Fruit fly (Drosophila melanogaster) whole organism, prepupa: ENCODE measurements around the gene APP-BP1.
A peak's percentile ranks its signal among the peaks of the same experiment; 100 is the strongest.

ENCODE experiments used
- Blimp-1 ChIP-seq: fragments of 200-800 bp; sonication (Bioruptor generic); optimal IDR thresholded peaks from 3 replicates; lab custom pipeline; 2017; ENCODE audit warnings: missing biosample characterization, missing genetic modification characterization, mild to moderate bottlenecking, moderate library complexity, missing genetic modification reagents
- CG10631 ChIP-seq: fragments of 200-800 bp; sonication (Bioruptor generic); optimal IDR thresholded peaks from 2 replicates; lab custom pipeline; 2016; ENCODE audit warnings: missing biosample characterization, missing genetic modification characterization
- CG10669 ChIP-seq: fragments of 200-800 bp; sonication (Bioruptor generic); optimal IDR thresholded peaks from 3 replicates; lab custom pipeline; 2018; ENCODE audit warnings: missing biosample characterization, mild to moderate bottlenecking, missing genetic modification characterization, moderate library complexity
- CG11294 ChIP-seq: fragments of 200-800 bp; sonication (Bioruptor generic); IDR thresholded peaks from 2 replicates; pipeline ENCODE4 v1.3.6; 2022; ENCODE audit warnings: missing biosample characterization, missing genetic modification characterization
- CG11902 ChIP-seq: fragments of 200-800 bp; sonication (Bioruptor generic); optimal IDR thresholded peaks from 3 replicates; lab custom pipeline; 2016; ENCODE audit warnings: missing biosample characterization, missing genetic modification characterization
- CG1621 ChIP-seq: fragments of 200-800 bp; sonication (Bioruptor generic); optimal IDR thresholded peaks from 3 replicates; lab custom pipeline; 2018; ENCODE audit warnings: missing biosample characterization, mild to moderate bottlenecking, missing genetic modification characterization
- CG3032 ChIP-seq: fragments of 200-800 bp; optimal IDR thresholded peaks from 2 replicates; lab custom pipeline; 2019; ENCODE audit warnings: missing biosample characterization, mild to moderate bottlenecking, missing genetic modification characterization, moderate library complexity
- CG31627 ChIP-seq: fragments of 200-800 bp; sonication (Bioruptor generic); optimal IDR thresholded peaks from 3 replicates; lab custom pipeline; 2016; ENCODE audit warnings: missing biosample characterization, missing genetic modification characterization
- CG32006 ChIP-seq: fragments of 200-800 bp; sonication (Bioruptor generic); optimal IDR thresholded peaks from 3 replicates; lab custom pipeline; 2017; ENCODE audit warnings: missing biosample characterization, mild to moderate bottlenecking, missing genetic modification characterization
- CG34406 ChIP-seq: fragments of 200-800 bp; sonication (Bioruptor generic); optimal IDR thresholded peaks from 3 replicates; lab custom pipeline; 2016; ENCODE audit warnings: missing biosample characterization, missing genetic modification characterization
- CG3919 ChIP-seq: fragments of 200-800 bp; sonication (Bioruptor generic); optimal IDR thresholded peaks from 3 replicates; lab custom pipeline; 2016; ENCODE audit warnings: missing biosample characterization, missing genetic modification characterization
- CG6163 ChIP-seq: fragments of 200-800 bp; sonication (Bioruptor generic); IDR thresholded peaks from 3 replicates; pipeline ENCODE4 v1.3.6; 2022; ENCODE audit warnings: missing biosample characterization, missing genetic modification characterization
- CG6276 ChIP-seq: fragments of 200-800 bp; sonication (Bioruptor generic); optimal IDR thresholded peaks from 2 replicates; lab custom pipeline; 2017; ENCODE audit warnings: missing biosample characterization, mild to moderate bottlenecking, missing genetic modification characterization
- CG6792 ChIP-seq: fragments of 200-800 bp; sonication (Bioruptor generic); optimal IDR thresholded peaks from 3 replicates; lab custom pipeline; 2016; ENCODE audit warnings: missing biosample characterization, missing genetic modification characterization
- CG6808 ChIP-seq: fragments of 200-800 bp; sonication (Bioruptor generic); optimal IDR thresholded peaks from 3 replicates; lab custom pipeline; 2017; ENCODE audit warnings: missing biosample characterization, missing genetic modification characterization, mild to moderate bottlenecking, moderate library complexity, missing genetic modification reagents
- CG6854 ChIP-seq: fragments of 200-800 bp; sonication (Bioruptor generic); optimal IDR thresholded peaks from 2 replicates; lab custom pipeline; 2017; ENCODE audit warnings: missing biosample characterization, mild to moderate bottlenecking, missing genetic modification characterization
- CG7368 ChIP-seq: fragments of 200-800 bp; sonication (Bioruptor generic); optimal IDR thresholded peaks from 3 replicates; lab custom pipeline; 2016; ENCODE audit warnings: missing biosample characterization, missing genetic modification characterization
- CG8119 ChIP-seq: fragments of 200-800 bp; sonication (Bioruptor generic); IDR thresholded peaks from 3 replicates; pipeline ENCODE4 v1.3.6; 2022; ENCODE audit warnings: missing biosample characterization, missing genetic modification characterization
- CG8632 ChIP-seq: fragments of 200-800 bp; sonication (Bioruptor generic); optimal IDR thresholded peaks from 3 replicates; lab custom pipeline; 2016; ENCODE audit warnings: missing biosample characterization, missing genetic modification characterization
- CG9139 ChIP-seq: fragments of 200-800 bp; sonication (Bioruptor generic); optimal IDR thresholded peaks from 3 replicates; lab custom pipeline; 2017; ENCODE audit warnings: missing biosample characterization, mild to moderate bottlenecking, missing genetic modification characterization
- Eip75B ChIP-seq: fragments of 200-800 bp; sonication (Bioruptor generic); optimal IDR thresholded peaks from 3 replicates; lab custom pipeline; 2016; ENCODE audit warnings: missing biosample characterization, missing genetic modification characterization
- Eip78C ChIP-seq: fragments of 200-800 bp; sonication (Bioruptor generic); peaks from one replicate; lab custom pipeline; 2016; ENCODE audit warnings: missing biosample characterization, missing genetic modification characterization
- Eip93F ChIP-seq: fragments of 200-800 bp; sonication (Bioruptor generic); optimal IDR thresholded peaks from 2 replicates; lab custom pipeline; 2016; ENCODE audit warnings: missing biosample characterization, mild to moderate bottlenecking, missing genetic modification characterization
- Gug ChIP-seq: fragments of 200-800 bp; sonication (Bioruptor generic); IDR thresholded peaks from 2 replicates; pipeline ENCODE4 v1.3.6; 2022; ENCODE audit warnings: missing biosample characterization, missing genetic modification characterization
- Hr39 ChIP-seq: fragments of 200-800 bp; sonication (Bioruptor generic); optimal IDR thresholded peaks from 2 replicates; lab custom pipeline; 2016; ENCODE audit warnings: missing biosample characterization, missing genetic modification characterization
- Hr4 ChIP-seq: fragments of 200-800 bp; sonication (Bioruptor generic); optimal IDR thresholded peaks from 3 replicates; lab custom pipeline; 2016; ENCODE audit warnings: missing biosample characterization, missing genetic modification characterization
- Lpt ChIP-seq: fragments of 200-800 bp; sonication (Bioruptor generic); optimal IDR thresholded peaks from 3 replicates; lab custom pipeline; 2016; ENCODE audit warnings: missing biosample characterization, missing genetic modification characterization
- OdsH ChIP-seq: fragments of 200-800 bp; sonication (Bioruptor generic); optimal IDR thresholded peaks from 3 replicates; lab custom pipeline; 2016; ENCODE audit warnings: missing biosample characterization, missing genetic modification characterization
- Smox ChIP-seq: fragments of 200-800 bp; sonication (Bioruptor generic); optimal IDR thresholded peaks from 3 replicates; lab custom pipeline; 2016; ENCODE audit warnings: missing biosample characterization, missing genetic modification characterization
- Sox102F ChIP-seq: fragments of 200-800 bp; sonication (Bioruptor generic); optimal IDR thresholded peaks from 2 replicates; lab custom pipeline; 2016; ENCODE audit warnings: missing biosample characterization, mild to moderate bottlenecking, missing genetic modification characterization
- Sox14 ChIP-seq: fragments of 200-800 bp; sonication (Bioruptor generic); optimal IDR thresholded peaks from 3 replicates; lab custom pipeline; 2016; ENCODE audit warnings: missing biosample characterization, missing genetic modification characterization
- acj6 ChIP-seq: fragments of 200-800 bp; sonication (Bioruptor generic); optimal IDR thresholded peaks from 3 replicates; lab custom pipeline; 2016; ENCODE audit warnings: missing biosample characterization, missing genetic modification characterization
- cyc ChIP-seq: fragments of 200-800 bp; sonication (Bioruptor generic); optimal IDR thresholded peaks from 3 replicates; lab custom pipeline; 2016; ENCODE audit warnings: missing biosample characterization, missing genetic modification characterization
- dac ChIP-seq: fragments of 200-800 bp; sonication (Bioruptor generic); optimal IDR thresholded peaks from 2 replicates; lab custom pipeline; 2017; ENCODE audit warnings: missing biosample characterization, mild to moderate bottlenecking, missing genetic modification characterization
- dsx ChIP-seq: fragments of 200-800 bp; optimal IDR thresholded peaks from 3 replicates; lab custom pipeline; 2019; ENCODE audit warnings: missing biosample characterization, mild to moderate bottlenecking, missing genetic modification characterization, moderate library complexity; ENCODE audit not compliant: poor library complexity, severe bottlenecking
- eg ChIP-seq: fragments of 200-800 bp; sonication (Bioruptor generic); IDR thresholded peaks from 3 replicates; pipeline ENCODE4 v1.3.6; 2022; ENCODE audit warnings: missing biosample characterization, missing genetic modification characterization
- fd85E ChIP-seq: fragments of 200-800 bp; sonication (Bioruptor generic); optimal IDR thresholded peaks from 3 replicates; lab custom pipeline; 2016; ENCODE audit warnings: missing biosample characterization, missing genetic modification characterization
- fkh ChIP-seq: fragments of 200-800 bp; sonication (Bioruptor generic); optimal IDR thresholded peaks from 3 replicates; lab custom pipeline; 2017; ENCODE audit warnings: missing biosample characterization, mild to moderate bottlenecking, missing genetic modification characterization, moderate library complexity
- net ChIP-seq: fragments of 200-800 bp; sonication (Bioruptor generic); optimal IDR thresholded peaks from 3 replicates; lab custom pipeline; 2016; ENCODE audit warnings: missing biosample characterization, missing genetic modification characterization
- salr ChIP-seq, 2 experiments: fragments of 200-800 bp; sonication (Bioruptor generic); optimal IDR thresholded peaks; 3 replicates each; lab custom pipeline; 2016 to 2018; ENCODE audit warnings: missing biosample characterization in 2 of 2, missing genetic modification characterization in 2 of 2, mild to moderate bottlenecking in 1 of 2
- spab ChIP-seq: fragments of 200-800 bp; sonication (Bioruptor generic); optimal IDR thresholded peaks from 2 replicates; lab custom pipeline; 2017; ENCODE audit warnings: missing biosample characterization, mild to moderate bottlenecking, missing genetic modification characterization, missing genetic modification reagents
- svp ChIP-seq: fragments of 200-800 bp; sonication (Bioruptor generic); peaks from one replicate; lab custom pipeline; 2016; ENCODE audit warnings: missing biosample characterization, missing genetic modification characterization
- topi ChIP-seq: fragments of 200-800 bp; sonication (Bioruptor generic); optimal IDR thresholded peaks from 3 replicates; lab custom pipeline; 2016; ENCODE audit warnings: missing biosample characterization, missing genetic modification characterization
- vri ChIP-seq: fragments of 200-800 bp; sonication (Bioruptor generic); optimal IDR thresholded peaks from 3 replicates; lab custom pipeline; 2016; ENCODE audit warnings: missing biosample characterization, mild to moderate bottlenecking, missing genetic modification characterization

The APP-BP1 gene

DNA sequence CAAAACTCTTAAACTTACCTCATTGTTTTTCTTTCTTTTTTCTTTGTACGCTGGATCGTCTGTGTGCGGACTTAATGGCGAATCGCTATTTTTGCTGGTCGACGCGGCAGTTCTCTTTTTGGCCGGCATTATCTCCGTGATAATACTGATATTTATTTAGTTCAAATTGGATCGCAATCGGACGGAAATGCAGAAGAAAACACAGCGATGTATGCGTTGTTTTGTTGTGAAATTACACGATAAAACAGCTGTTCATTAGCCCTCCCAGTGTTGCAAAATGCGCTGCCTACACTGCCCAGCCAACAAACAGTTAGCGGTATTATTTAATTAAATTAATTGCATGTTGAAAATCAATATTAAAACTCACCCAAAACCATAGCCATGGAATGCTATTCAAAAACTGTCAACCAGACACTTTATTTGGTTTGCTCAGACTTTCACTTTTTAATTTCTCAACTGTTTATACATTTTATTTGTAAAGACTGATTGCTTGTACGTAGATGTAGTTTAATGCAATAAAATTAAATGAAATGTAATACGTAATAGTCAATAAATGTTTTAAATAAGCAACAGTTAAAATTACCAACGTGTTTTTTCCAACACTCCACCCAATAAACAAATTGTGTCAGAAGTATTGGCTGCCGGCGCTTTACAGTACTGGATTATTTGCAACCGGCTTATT, at the start of gene APP-BP1, which contains the start of gene Irbp18 (continued):
- TF ChIP-seq CG7368 (peak; percentile 90), CG11902 (GFP tag; lab: Kevin White, UChicago) (peak; percentile 92), CG6808 (GFP tag; lab: Kevin White, UChicago) (peak; percentile 87), fd85E (GFP tag; lab: Kevin White, UChicago) (peak; percentile 74), CG34406 (GFP tag; lab: Kevin White, UChicago) (peak; percentile 95), Blimp-1 (GFP tag; lab: Kevin White, UChicago) (peak; percentile 87), cyc (GFP tag; lab: Kevin White, UChicago) (peak; percentile 96), CG6792 (GFP tag; lab: Kevin White, UChicago) (peak; percentile 93), CG9139 (GFP tag; lab: Kevin White, UChicago) (peak; percentile 79)

DNA sequence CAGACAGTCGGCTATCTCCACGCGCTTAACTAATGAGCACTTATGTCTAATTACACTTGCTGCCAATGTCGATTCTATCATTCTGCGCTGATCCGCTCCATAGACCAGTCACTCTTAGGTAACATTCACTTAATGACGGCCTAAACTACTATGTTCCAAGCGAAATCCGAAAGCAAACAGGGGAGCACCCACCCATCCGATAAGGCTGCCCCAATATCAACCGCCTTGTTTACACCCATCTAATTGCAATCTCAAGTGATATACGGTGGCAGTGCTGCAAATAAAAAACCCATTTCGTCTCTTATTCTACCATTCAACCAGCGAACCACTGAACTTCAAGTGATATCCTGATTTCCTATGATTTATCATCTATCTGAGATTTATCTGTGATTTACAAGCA, 48.8 kb upstream of the APP-BP1 start:
- TF ChIP-seq Hr39 (GFP tag; lab: Kevin White, UChicago) (no peak), vri (GFP tag; lab: Kevin White, UChicago) (no peak), svp (GFP tag; lab: Kevin White, UChicago) (no peak), CG8632 (no peak), CG11294 (GFP tag; lab: Robert Waterston, UW) (no peak), topi (GFP tag; lab: Kevin White, UChicago) (no peak), Eip75B (GFP tag; lab: Kevin White, UChicago) (no peak), fkh (peak; percentile 79)

dm6 chr3L:11051271-11051670, 46.9 kb upstream of the APP-BP1 start, which contains the start of gene CG43693:
TSS of gene CG43693 (minus strand) at chr3L:11051371.
- TF ChIP-seq dsx (GFP tag; lab: Kevin White, UChicago), result no peak
- no peak for TF ChIP-seq vri (GFP tag; lab: Kevin White, UChicago)
- TF ChIP-seq OdsH, result no peak
- TF ChIP-seq CG10631 (GFP tag; lab: Kevin White, UChicago), result no peak
- no peak for TF ChIP-seq CG3919
- no peak for TF ChIP-seq CG11294 (GFP tag; lab: Robert Waterston, UW)
- TF ChIP-seq eg (GFP tag; lab: Robert Waterston, UW), result no peak
- TF ChIP-seq CG32006 (GFP tag; lab: Kevin White, UChicago), result no peak
- no peak for TF ChIP-seq Blimp-1 (GFP tag; lab: Kevin White, UChicago)
- no peak for TF ChIP-seq svp (GFP tag; lab: Kevin White, UChicago)
- TF ChIP-seq CG3032 (tag; lab: Kevin White, UChicago), result no peak
- no peak for TF ChIP-seq CG10669 (GFP tag; lab: Kevin White, UChicago)
- no peak for TF ChIP-seq Eip93F
- TF ChIP-seq fd85E (GFP tag; lab: Kevin White, UChicago), result no peak
- no peak for TF ChIP-seq Hr4 (GFP tag; lab: Kevin White, UChicago)
- no peak for TF ChIP-seq acj6 (GFP tag; lab: Kevin White, UChicago)
- TF ChIP-seq, all 60 proteins: peak for 0

- peak; percentile 71; the same call in 2 of the 3 replicates for TF ChIP-seq CG6163
- peak; percentile 74 for TF ChIP-seq eg (GFP tag; lab: Robert Waterston, UW)
- TF ChIP-seq CG32006 (GFP tag; lab: Kevin White, UChicago), result peak; percentile 15
- no peak for TF ChIP-seq CG6854 (GFP tag; lab: Kevin White, UChicago)
- peak; percentile 17 for TF ChIP-seq dac (GFP tag; lab: Kevin White, UChicago)
- peak; percentile 18 for TF ChIP-seq Lpt
- peak; percentile 12 for TF ChIP-seq CG3919
- TF ChIP-seq CG11294 (GFP tag; lab: Robert Waterston, UW), result 0 out of 2 replicates have a peak, but pooled peaks have one; percentile 7
- TF ChIP-seq Eip75B (GFP tag; lab: Kevin White, UChicago), result no peak
- TF ChIP-seq Eip78C, result peak; percentile 47
- TF ChIP-seq spab, result no peak
- peak; percentile 75 for TF ChIP-seq CG6276 (GFP tag; lab: Kevin White, UChicago)
- no peak for TF ChIP-seq salr (GFP tag; optimal IDR thresholded peaks at IDR 0.05; lab: Kevin White, UChicago)
- TF ChIP-seq Sox14 (GFP tag; lab: Kevin White, UChicago), result no peak
- TF ChIP-seq net (GFP tag; lab: Kevin White, UChicago), result no peak
- no peak for TF ChIP-seq CG31627 (GFP tag; lab: Kevin White, UChicago)
- no peak for TF ChIP-seq Sox102F (GFP tag; lab: Kevin White, UChicago)
- TF ChIP-seq Gug, result peak; percentile 24; the same call in 1 of the 2 replicates
- no peak for TF ChIP-seq CG1621
- no peak for TF ChIP-seq CG34406 (GFP tag; lab: Kevin White, UChicago)
- no peak for TF ChIP-seq Smox (GFP tag; lab: Kevin White, UChicago)
- TF ChIP-seq CG8119 (GFP tag; lab: Robert Waterston, UW), result peak; percentile 64
These were observed 45.4 kb upstream of the APP-BP1 start for dm6 chr3L:11052760-11053259.
